Worm (Caenorhabditis elegans): ENCODE data around the gene T26E4.4.

DNA sequence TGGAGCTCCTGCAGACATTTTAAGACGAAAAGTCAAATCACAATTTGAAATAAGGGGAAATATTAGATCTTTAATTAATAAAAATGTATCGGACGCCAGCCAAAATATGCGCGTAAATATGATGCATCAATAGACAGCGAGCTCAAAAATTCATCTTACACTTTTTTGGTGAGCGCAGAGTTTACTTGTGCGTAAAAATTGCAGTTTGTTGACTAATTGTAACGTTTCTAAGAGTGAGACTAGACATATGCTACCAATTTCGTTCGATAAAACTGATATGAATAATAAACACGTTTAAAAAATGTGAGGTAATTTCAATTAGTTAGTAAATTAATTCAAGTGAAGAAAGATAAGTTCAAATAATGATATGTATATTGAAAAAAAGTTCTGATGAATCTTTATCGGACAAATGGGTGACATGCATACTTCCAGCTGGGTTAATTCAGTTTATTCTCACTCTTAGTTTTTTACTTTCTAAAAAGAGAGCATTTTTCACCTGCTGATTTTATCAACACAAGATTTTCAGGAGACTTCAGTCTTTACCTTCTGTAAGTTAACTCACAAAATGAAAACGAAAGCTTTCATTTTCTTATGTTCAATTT is 13.1 kb downstream of the T26E4.4 start, which contains the start of the genes nhr-285 and irld-52:
- TF ChIP-seq zfh-2 (GFP tag; conservative IDR thresholded peaks at IDR 0.05): no peak
- no peak for TF ChIP-seq lin-40 (tag; optimal IDR thresholded peaks at IDR 0.05)
- TF ChIP-seq nhr-90 (tag; optimal IDR thresholded peaks at IDR 0.05): no peak
- TF ChIP-seq chd-7 (tag; optimal IDR thresholded peaks at IDR 0.05): no peak
- no peak for TF ChIP-seq madf-3 (GFP tag; IDR thresholded peaks at IDR 0.05)
- no peak for TF ChIP-seq dox-1 (GFP tag; IDR thresholded peaks at IDR 0.05)
- TF ChIP-seq hmg-1.2 (GFP tag; IDR thresholded peaks at IDR 0.05): no peak
- no peak for TF ChIP-seq lin-26 (GFP tag; IDR thresholded peaks at IDR 0.05)
